Worm (Caenorhabditis elegans): ENCODE measurements around the gene sir-2.2.

Gene sir-2.2

DNA sequence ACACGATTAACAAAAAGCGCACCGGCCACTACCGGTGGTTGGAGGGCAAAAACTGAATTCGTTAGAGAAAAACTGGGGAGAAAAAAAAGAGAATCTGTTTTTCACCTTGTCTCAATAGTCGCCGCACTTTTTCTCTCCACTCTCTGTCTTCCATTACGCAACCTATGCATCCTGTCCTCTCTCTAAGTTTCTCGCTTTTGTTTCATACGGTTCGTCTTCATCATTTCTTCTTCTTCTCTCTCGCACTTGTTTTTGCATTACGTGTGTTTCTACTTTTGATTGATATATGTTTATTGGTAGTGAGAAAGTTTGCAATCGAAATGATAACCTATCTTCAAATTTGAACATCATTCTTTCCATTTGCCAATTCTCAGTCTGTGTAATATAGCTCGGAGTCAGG lies 7.3 kb upstream of the sir-2.2 start (continued):
- TF ChIP-seq nhr-23 (tag; optimal IDR thresholded peaks at IDR 0.05) (no peak), ama-1 (optimal IDR thresholded peaks at IDR 0.05) (no peak), ceh-82 (tag; optimal IDR thresholded peaks at IDR 0.05) (no peak), crh-2 (tag; optimal IDR thresholded peaks at IDR 0.05) (peak; percentile 66), dmd-4 (tag; optimal IDR thresholded peaks at IDR 0.05) (no peak), nhr-21 (tag; optimal IDR thresholded peaks at IDR 0.05) (peak; percentile 62), nhr-10 (tag; optimal IDR thresholded peaks at IDR 0.05) (no peak), C34F6.9 (tag; optimal IDR thresholded peaks at IDR 0.05) (peak; percentile 35), lsy-2 (tag; optimal IDR thresholded peaks at IDR 0.05) (peak in 1 of 2 experiments; percentile 34), fos-1 (tag; optimal IDR thresholded peaks at IDR 0.05) (peak; percentile 82), sma-3 (GFP tag; optimal IDR thresholded peaks at IDR 0.05) (peak; percentile 50), peb-1 (tag; optimal IDR thresholded peaks at IDR 0.05) (no peak), elt-1 (tag; optimal IDR thresholded peaks at IDR 0.05) (no peak)

DNA sequence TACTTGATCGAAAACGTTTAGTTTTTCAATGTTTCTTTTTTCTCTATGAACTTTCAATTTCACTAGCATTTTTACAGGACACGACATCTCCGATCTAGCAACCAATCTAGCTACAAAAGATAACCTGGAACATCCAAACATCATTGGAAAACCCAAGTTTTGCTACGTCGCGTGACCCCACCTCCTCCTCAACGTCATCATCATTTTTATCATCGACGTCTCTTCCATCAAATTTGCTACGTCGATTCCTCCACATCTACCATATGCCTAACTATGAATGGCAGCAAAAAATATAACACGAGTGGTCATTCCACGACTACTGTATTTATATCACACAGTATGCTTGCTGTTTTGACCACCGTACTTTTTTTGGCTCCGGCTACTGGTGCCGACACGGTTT lies 5.0 kb upstream of the sir-2.2 start, which contains the start of gene F46G10.2:
F46G10.2 (plus strand) TSS at position 78 of the 400 bp plus-strand sequence.
- TF ChIP-seq blmp-1 (tag; optimal IDR thresholded peaks at IDR 0.05; ENCODE audit: insufficient read depth), result peak; percentile 21
- peak; percentile 11 for TF ChIP-seq nhr-21 (tag; optimal IDR thresholded peaks at IDR 0.05)
- TF ChIP-seq unc-62 (GFP tag; optimal IDR thresholded peaks at IDR 0.05), result no peak

DNA sequence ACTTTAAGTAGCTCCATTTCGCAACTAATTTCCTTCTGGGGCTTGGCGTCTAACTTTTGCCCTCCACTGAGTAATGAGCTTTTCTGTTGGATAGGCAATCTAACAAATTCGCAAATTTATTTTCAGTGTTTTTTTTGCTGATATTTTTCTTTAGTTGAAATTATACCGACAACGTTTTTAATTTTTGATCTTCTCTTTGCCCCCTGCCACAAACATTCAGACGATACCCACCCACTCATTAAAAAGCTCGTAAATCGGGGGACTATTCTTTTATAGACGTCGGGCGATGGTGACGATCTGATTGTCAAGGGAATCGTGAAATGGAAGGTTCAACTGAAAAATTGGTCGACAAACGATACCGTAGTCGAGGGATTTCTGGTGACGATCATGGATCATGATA lies 4.2 kb upstream of the sir-2.2 start:
- TF ChIP-seq ZK546.5 (tag; optimal IDR thresholded peaks at IDR 0.05), result no peak
- TF ChIP-seq C34F6.9 (tag; optimal IDR thresholded peaks at IDR 0.05), result no peak

DNA sequence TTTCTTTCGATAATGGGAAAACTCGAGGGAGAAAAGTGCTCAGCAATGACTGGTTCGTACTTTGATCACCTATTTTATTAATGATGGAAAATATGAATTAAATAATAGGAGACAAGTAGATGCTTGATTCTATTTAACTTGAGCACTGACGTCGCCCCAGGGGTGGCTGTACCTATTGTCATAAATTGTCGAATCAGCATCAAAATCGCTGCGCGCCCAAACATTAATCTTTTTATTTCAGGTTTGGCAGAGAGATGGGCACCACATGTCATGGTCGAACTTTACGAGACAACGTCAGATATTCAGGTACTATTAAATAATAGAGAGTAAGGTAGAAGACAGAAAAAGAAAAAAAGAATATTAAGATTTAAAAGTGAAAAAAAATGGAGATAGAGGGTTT lies 3.5 kb upstream of the sir-2.2 start:
- TF ChIP-seq nhr-21 (tag; optimal IDR thresholded peaks at IDR 0.05) (peak; percentile 3), ama-1 (optimal IDR thresholded peaks at IDR 0.05) (no peak), sma-3 (GFP tag; optimal IDR thresholded peaks at IDR 0.05) (peak; percentile 11), sma-9 (GFP tag; optimal IDR thresholded peaks at IDR 0.05) (peak; percentile 22), sma-9 (tag; optimal IDR thresholded peaks at IDR 0.05) (no peak), F13H6.1 (tag; optimal IDR thresholded peaks at IDR 0.05) (peak; percentile 12)

DNA sequence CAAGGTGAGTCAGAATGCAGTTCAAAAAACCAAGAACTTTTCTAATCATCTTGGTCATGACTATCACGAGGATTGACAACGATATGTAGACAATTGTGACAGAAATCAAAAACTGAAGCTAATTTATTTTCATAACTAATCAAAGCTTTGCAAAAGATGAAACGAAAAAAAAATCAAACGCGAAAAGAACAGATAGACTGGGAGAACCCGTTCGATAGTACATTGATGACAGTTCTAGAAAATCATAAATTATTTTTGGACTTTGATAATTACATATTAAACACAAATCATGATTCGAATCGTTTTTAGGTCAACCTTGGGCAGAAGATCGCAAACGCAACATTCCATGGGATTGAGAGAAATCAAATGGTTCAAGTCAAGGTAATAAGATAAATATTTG lies 2.8 kb upstream of the sir-2.2 start:
- TF ChIP-seq ZK546.5 (tag; optimal IDR thresholded peaks at IDR 0.05) (no peak), blmp-1 (tag; optimal IDR thresholded peaks at IDR 0.05; ENCODE audit: insufficient read depth) (peak; percentile 67), nhr-25 (tag; optimal IDR thresholded peaks at IDR 0.05) (peak; percentile 81), unc-55 (GFP tag; optimal IDR thresholded peaks at IDR 0.05) (no peak), dmd-4 (tag; optimal IDR thresholded peaks at IDR 0.05) (no peak), ceh-16 (tag; optimal IDR thresholded peaks at IDR 0.05) (no peak), ceh-82 (tag; optimal IDR thresholded peaks at IDR 0.05) (no peak), mab-5 (tag; optimal IDR thresholded peaks at IDR 0.05) (peak; percentile 28), nhr-21 (tag; optimal IDR thresholded peaks at IDR 0.05) (peak; percentile 70), alr-1 (tag; optimal IDR thresholded peaks at IDR 0.05) (no peak), sma-9 (GFP tag; optimal IDR thresholded peaks at IDR 0.05) (peak; percentile 42), sma-9 (tag; optimal IDR thresholded peaks at IDR 0.05) (no peak), sma-3 (GFP tag; optimal IDR thresholded peaks at IDR 0.05) (peak; percentile 67), fos-1 (tag; optimal IDR thresholded peaks at IDR 0.05) (peak; percentile 58), lsy-2 (tag; optimal IDR thresholded peaks at IDR 0.05) (peak in 1 of 2 experiments; percentile 14), unc-62 (GFP tag; optimal IDR thresholded peaks at IDR 0.05) (no peak), nhr-237 (tag; optimal IDR thresholded peaks at IDR 0.05) (no peak), Y55F3AM.14 (GFP tag; optimal IDR thresholded peaks at IDR 0.05) (no peak)

DNA sequence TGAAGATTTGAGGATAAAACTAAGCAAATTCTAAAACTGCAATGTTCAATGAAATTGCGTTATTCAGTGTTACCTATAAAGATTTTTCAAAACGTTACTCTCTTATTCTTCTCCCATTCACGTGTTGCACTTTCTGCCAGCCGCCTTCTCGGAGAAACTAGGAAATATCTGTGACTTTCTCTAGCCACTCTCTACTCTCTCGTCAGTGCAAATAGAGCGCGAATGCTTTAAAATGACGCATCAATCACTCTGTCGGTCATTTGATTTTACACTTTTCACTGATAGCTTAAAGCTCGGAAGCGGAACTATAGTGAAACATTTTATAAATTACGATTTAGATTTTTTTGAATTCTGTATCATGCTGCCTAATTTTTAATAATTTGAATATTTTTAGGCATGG lies 1.0 kb downstream of the sir-2.2 start:
- TF ChIP-seq ZK546.5 (tag; optimal IDR thresholded peaks at IDR 0.05) (no peak), elt-1 (tag; optimal IDR thresholded peaks at IDR 0.05) (no peak), nhr-25 (tag; optimal IDR thresholded peaks at IDR 0.05) (peak; percentile 83), nhr-11 (tag; optimal IDR thresholded peaks at IDR 0.05) (no peak), mab-5 (tag; optimal IDR thresholded peaks at IDR 0.05) (peak; percentile 79), aly-2 (tag; optimal IDR thresholded peaks at IDR 0.05) (no peak), mbf-1 (tag; optimal IDR thresholded peaks at IDR 0.05) (no peak), unc-39 (tag; optimal IDR thresholded peaks at IDR 0.05) (no peak), nhr-21 (tag; optimal IDR thresholded peaks at IDR 0.05) (peak; percentile 86), sem-4 (tag; optimal IDR thresholded peaks at IDR 0.05) (peak; percentile 80), lsy-2 (tag; optimal IDR thresholded peaks at IDR 0.05) (peak in 1 of 2 experiments; percentile 81), R02D3.7 (tag; optimal IDR thresholded peaks at IDR 0.05) (no peak), sma-3 (GFP tag; optimal IDR thresholded peaks at IDR 0.05) (peak; percentile 85), fos-1 (tag; optimal IDR thresholded peaks at IDR 0.05) (peak; percentile 99), ztf-1 (GFP tag; conservative IDR thresholded peaks at IDR 0.05) (no peak), zag-1 (tag; optimal IDR thresholded peaks at IDR 0.05) (peak; percentile 57), nhr-77 (tag; optimal IDR thresholded peaks at IDR 0.05) (no peak), F13H6.1 (tag; optimal IDR thresholded peaks at IDR 0.05) (peak; percentile 89), egl-27 (tag; optimal IDR thresholded peaks at IDR 0.05) (peak; percentile 70), lin-11 (tag; optimal IDR thresholded peaks at IDR 0.05) (peak; percentile 28), ceh-82 (tag; optimal IDR thresholded peaks at IDR 0.05) (no peak), mdl-1 (tag; optimal IDR thresholded peaks at IDR 0.05) (peak; percentile 20 to 76), unc-55 (GFP tag; optimal IDR thresholded peaks at IDR 0.05) (peak; percentile 87), sma-9 (GFP tag; optimal IDR thresholded peaks at IDR 0.05) (peak; percentile 89), sma-9 (tag; optimal IDR thresholded peaks at IDR 0.05) (no peak), nhr-12 (tag; optimal IDR thresholded peaks at IDR 0.05) (no peak), nhr-237 (tag; optimal IDR thresholded peaks at IDR 0.05) (no peak), blmp-1 (tag; optimal IDR thresholded peaks at IDR 0.05; ENCODE audit: insufficient read depth) (peak; percentile 69), nhr-10 (tag; optimal IDR thresholded peaks at IDR 0.05) (no peak), Y55F3AM.14 (GFP tag; optimal IDR thresholded peaks at IDR 0.05) (no peak)
